Worm (Caenorhabditis elegans): Measurements from ENCODE around the gene aka-1.

DNA sequence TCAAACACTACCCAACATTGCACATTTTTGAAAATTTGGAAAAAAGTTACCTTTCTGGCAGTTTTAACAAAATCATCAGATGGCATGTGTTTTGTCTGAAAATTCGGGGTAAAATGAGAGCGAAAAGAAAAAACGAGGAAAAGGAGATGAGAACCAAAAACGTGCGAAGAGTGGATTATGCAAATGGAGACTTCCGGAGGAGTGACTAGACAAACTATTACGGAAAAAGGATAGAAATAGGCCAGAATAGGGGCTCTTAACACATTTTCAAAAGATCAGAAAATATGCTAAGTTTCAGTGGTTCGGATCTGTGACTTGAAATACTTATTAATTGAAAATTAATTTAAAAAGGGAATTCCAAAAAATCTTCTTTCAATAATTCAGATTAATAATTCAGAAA lies 21.1 kb upstream of the aka-1 start, which contains the start of gene srab-14:
- TF ChIP-seq ztf-23 (GFP tag; IDR thresholded peaks at IDR 0.05) (no peak), klf-2 (GFP tag; conservative IDR thresholded peaks at IDR 0.05) (no peak), ztf-29 (GFP tag; IDR thresholded peaks at IDR 0.05) (no peak), tab-1 (GFP tag; IDR thresholded peaks at IDR 0.05) (no peak), cog-1 (tag; optimal IDR thresholded peaks at IDR 0.05) (no peak), T22C8.4 (GFP tag; IDR thresholded peaks at IDR 0.05) (no peak), ref-1 (GFP tag; conservative IDR thresholded peaks at IDR 0.05) (no peak), flt-1 (GFP tag; IDR thresholded peaks at IDR 0.05) (no peak), med-1 (GFP tag; optimal IDR thresholded peaks at IDR 0.05; ENCODE audit: insufficient read depth) (no peak)
